Fruit fly (Drosophila melanogaster) whole organism, embryonic: ENCODE data around the gene Ac13E.

Source experiments
- ATbp ChIP-seq: fragments of 200-800 bp; sonication (Bioruptor generic); optimal IDR thresholded peaks from 2 replicates; lab custom pipeline; 2017; ENCODE audit warnings: missing biosample characterization, mild to moderate bottlenecking, missing genetic modification characterization, missing genetic modification reagents
- Atf3 ChIP-seq: fragments of 200-800 bp; sonication (Bioruptor generic); optimal IDR thresholded peaks from 3 replicates; lab custom pipeline; 2016; ENCODE audit warnings: missing biosample characterization, missing genetic modification characterization
- BEAF-32 ChIP-seq: fragments of 200-800 bp; sonication (Bioruptor generic); optimal IDR thresholded peaks from 3 replicates; lab custom pipeline; 2017; ENCODE audit warnings: missing biosample characterization, missing genetic modification characterization, mild to moderate bottlenecking, moderate library complexity, missing genetic modification reagents
- CG10366 ChIP-seq: fragments of 200-800 bp; sonication (Bioruptor generic); IDR thresholded peaks from 2 replicates; pipeline ENCODE4 v1.3.6; 2022; ENCODE audit warnings: missing biosample characterization, missing genetic modification characterization
- CG11723 ChIP-seq: fragments of 200-800 bp; sonication (Bioruptor generic); optimal IDR thresholded peaks from 2 replicates; lab custom pipeline; 2017; ENCODE audit warnings: missing biosample characterization, mild to moderate bottlenecking, missing genetic modification characterization
- CG13296 ChIP-seq: fragments of 200-800 bp; sonication (Bioruptor generic); optimal IDR thresholded peaks from 3 replicates; lab custom pipeline; 2018; ENCODE audit warnings: missing biosample characterization, mild to moderate bottlenecking, missing genetic modification characterization
- CG13624 ChIP-seq: fragments of 200-800 bp; sonication (Bioruptor generic); optimal IDR thresholded peaks from 2 replicates; lab custom pipeline; 2016; ENCODE audit warnings: missing biosample characterization, missing genetic modification characterization
- CG13775 ChIP-seq: fragments of 200-800 bp; sonication (Bioruptor generic); optimal IDR thresholded peaks from 3 replicates; lab custom pipeline; 2017; ENCODE audit warnings: missing biosample characterization, mild to moderate bottlenecking, missing genetic modification characterization
- CG17359 ChIP-seq: fragments of 200-800 bp; sonication (Bioruptor generic); optimal IDR thresholded peaks from 3 replicates; lab custom pipeline; 2018; ENCODE audit warnings: missing biosample characterization, mild to moderate bottlenecking, missing genetic modification characterization, moderate library complexity
- CG18262 ChIP-seq: fragments of 200-800 bp; optimal IDR thresholded peaks from 3 replicates; lab custom pipeline; 2019; ENCODE audit warnings: missing biosample characterization, mild to moderate bottlenecking, missing genetic modification characterization, moderate library complexity
- CG18619 ChIP-seq: fragments of 200-800 bp; sonication (Bioruptor generic); optimal IDR thresholded peaks from 3 replicates; lab custom pipeline; 2017; ENCODE audit warnings: missing biosample characterization, mild to moderate bottlenecking, missing genetic modification characterization
- CG31388 ChIP-seq: fragments of 200-800 bp; sonication (Bioruptor generic); optimal IDR thresholded peaks from 2 replicates; lab custom pipeline; 2016; ENCODE audit warnings: missing biosample characterization, missing genetic modification characterization
- CG34376 ChIP-seq: fragments of 200-800 bp; sonication (Bioruptor generic); optimal IDR thresholded peaks from 2 replicates; lab custom pipeline; 2018; ENCODE audit warnings: missing biosample characterization, mild to moderate bottlenecking, missing genetic modification characterization
- CG4730 ChIP-seq: fragments of 200-800 bp; sonication (Bioruptor generic); IDR thresholded peaks from 2 replicates; pipeline ENCODE4 v1.3.6; 2022; ENCODE audit warnings: missing biosample characterization, missing genetic modification characterization
- CG7963 ChIP-seq: fragments of 200-800 bp; sonication (Bioruptor generic); IDR thresholded peaks from 3 replicates; pipeline ENCODE4 v1.3.6; 2022; ENCODE audit warnings: missing biosample characterization, missing genetic modification characterization; ENCODE audit not compliant: partially characterized antibody
- CG9932 ChIP-seq: fragments of 200-800 bp; sonication (Bioruptor generic); IDR thresholded peaks from 2 replicates; pipeline ENCODE4 v1.3.6; 2022; ENCODE audit warnings: missing biosample characterization, missing genetic modification characterization
- CkIIα-i1 ChIP-seq: fragments of 200-800 bp; sonication (Bioruptor generic); IDR thresholded peaks from 2 replicates; pipeline ENCODE4 v1.3.6; 2022; ENCODE audit warnings: missing biosample characterization, missing genetic modification characterization
- CoRest ChIP-seq: fragments of 200-800 bp; sonication (Bioruptor generic); optimal IDR thresholded peaks from 3 replicates; lab custom pipeline; 2018; ENCODE audit warnings: missing biosample characterization, mild to moderate bottlenecking, missing genetic modification characterization, moderate library complexity
- Doc3 ChIP-seq: fragments of 200-800 bp; sonication (Bioruptor generic); IDR thresholded peaks from 3 replicates; pipeline ENCODE4 v1.3.6; 2022; ENCODE audit warnings: missing biosample characterization, missing genetic modification characterization; ENCODE audit not compliant: partially characterized antibody
- Fer1 ChIP-seq: fragments of 200-800 bp; sonication (Bioruptor generic); optimal IDR thresholded peaks from 2 replicates; lab custom pipeline; 2017; ENCODE audit warnings: missing biosample characterization, mild to moderate bottlenecking, missing genetic modification characterization
- H2.0 ChIP-seq: fragments of 200-800 bp; sonication (Bioruptor generic); IDR thresholded peaks from 2 replicates; pipeline ENCODE4 v1.3.6; 2022; ENCODE audit warnings: missing biosample characterization, missing genetic modification characterization
- Hr3 ChIP-seq: fragments of 200-800 bp; sonication (Bioruptor generic); optimal IDR thresholded peaks from 3 replicates; lab custom pipeline; 2016; ENCODE audit warnings: missing biosample characterization, missing genetic modification characterization
- Hr78 ChIP-seq, 2 experiments: fragments of 200-800 bp in 1 of 2; fragments of >200 bp in 1 of 2; sonication (Bioruptor generic) in 1 of 2; optimal IDR thresholded peaks; 2 replicates each; lab custom pipeline; 2017 to 2019; ENCODE audit warnings: missing biosample characterization in 2 of 2, missing genetic modification characterization in 2 of 2, mild to moderate bottlenecking in 1 of 2, moderate library complexity in 1 of 2
- Med ChIP-seq: fragments of 200-800 bp; sonication (Bioruptor generic); peaks from one replicate; lab custom pipeline; 2016; ENCODE audit warnings: missing biosample characterization, missing genetic modification characterization, mild to moderate bottlenecking, inconsistent platforms, moderate library complexity
- Xbp1 ChIP-seq: fragments of 200-800 bp; sonication (Bioruptor generic); optimal IDR thresholded peaks from 3 replicates; lab custom pipeline; 2016; ENCODE audit warnings: missing biosample characterization, mild to moderate bottlenecking, missing genetic modification characterization
- ato ChIP-seq: fragments of 200-800 bp; sonication (Bioruptor generic); IDR thresholded peaks from 2 replicates; pipeline ENCODE4 v1.3.6; 2022; ENCODE audit warnings: missing biosample characterization, missing genetic modification characterization; ENCODE audit not compliant: partially characterized antibody
- cato ChIP-seq: fragments of 200-800 bp; sonication (Bioruptor generic); optimal IDR thresholded peaks from 2 replicates; lab custom pipeline; 2016; ENCODE audit warnings: missing biosample characterization, missing genetic modification characterization, borderline replicate concordance
- chif ChIP-seq, 2 experiments: fragments of 200-800 bp; sonication (Bioruptor generic); optimal IDR thresholded peaks; 3 replicates each; lab custom pipeline; 2016; ENCODE audit warnings: missing biosample characterization in 2 of 2, missing genetic modification characterization in 2 of 2
- chn ChIP-seq: fragments of 200-800 bp; sonication (Bioruptor generic); optimal IDR thresholded peaks from 2 replicates; lab custom pipeline; 2016; ENCODE audit warnings: missing biosample characterization, missing genetic modification characterization
- dpn ChIP-seq, 2 experiments: fragments of 200-800 bp; sonication (Bioruptor generic); optimal IDR thresholded peaks; 3 replicates each; lab custom pipeline; 2016; ENCODE audit warnings: missing biosample characterization in 2 of 2, missing genetic modification characterization in 2 of 2
- dysf ChIP-seq: fragments of 200-800 bp; sonication (Bioruptor generic); IDR thresholded peaks from 3 replicates; pipeline ENCODE4 v1.3.6; 2022; ENCODE audit warnings: missing biosample characterization, missing genetic modification characterization
- ems ChIP-seq: fragments of 200-800 bp; sonication (Bioruptor generic); optimal IDR thresholded peaks from 3 replicates; lab custom pipeline; 2016; ENCODE audit warnings: missing biosample characterization, missing genetic modification characterization
- eyg ChIP-seq: fragments of 200-800 bp; sonication (Bioruptor generic); optimal IDR thresholded peaks from 3 replicates; lab custom pipeline; 2016; ENCODE audit warnings: missing biosample characterization, missing genetic modification characterization
- fd64A ChIP-seq: fragments of 200-800 bp; sonication (Bioruptor generic); optimal IDR thresholded peaks from 3 replicates; lab custom pipeline; 2018; ENCODE audit warnings: missing biosample characterization, mild to moderate bottlenecking, missing genetic modification characterization
- fd96Cb ChIP-seq: fragments of 200-800 bp; sonication (Bioruptor generic); optimal IDR thresholded peaks from 2 replicates; lab custom pipeline; 2018; ENCODE audit warnings: missing biosample characterization, mild to moderate bottlenecking, missing genetic modification characterization, moderate library complexity
- gfzf ChIP-seq: fragments of 200-800 bp; sonication (Bioruptor generic); optimal IDR thresholded peaks from 2 replicates; lab custom pipeline; 2016; ENCODE audit warnings: missing biosample characterization, mild to moderate bottlenecking, missing genetic modification characterization, moderate library complexity
- hb ChIP-seq: fragments of 200-800 bp; sonication (Bioruptor generic); IDR thresholded peaks from 3 replicates; pipeline ENCODE4 v1.3.6; 2022; ENCODE audit warnings: missing biosample characterization, missing genetic modification characterization; ENCODE audit not compliant: partially characterized antibody
- inv ChIP-seq: fragments of 200-800 bp; sonication (Bioruptor generic); IDR thresholded peaks from 2 replicates; pipeline ENCODE4 v1.3.6; 2022; ENCODE audit warnings: missing biosample characterization, missing genetic modification characterization; ENCODE audit not compliant: partially characterized antibody
- jumu ChIP-seq: fragments of 200-800 bp; sonication (Bioruptor generic); optimal IDR thresholded peaks from 3 replicates; lab custom pipeline; 2016; ENCODE audit warnings: missing biosample characterization, missing genetic modification characterization
- kah ChIP-seq: fragments of 200-800 bp; sonication (Bioruptor generic); optimal IDR thresholded peaks from 2 replicates; lab custom pipeline; 2018; ENCODE audit warnings: missing biosample characterization, mild to moderate bottlenecking, missing genetic modification characterization
- lilli ChIP-seq: fragments of 200-800 bp; sonication (Bioruptor generic); optimal IDR thresholded peaks from 3 replicates; lab custom pipeline; 2016; ENCODE audit warnings: missing biosample characterization, missing genetic modification characterization
- oc ChIP-seq: fragments of 200-800 bp; sonication (Bioruptor generic); optimal IDR thresholded peaks from 2 replicates; lab custom pipeline; 2018; ENCODE audit warnings: missing biosample characterization, mild to moderate bottlenecking, missing genetic modification characterization, moderate library complexity
- pan ChIP-seq, 4 experiments: fragments of >200 bp in 3 of 4; fragments of 200-800 bp in 1 of 4; sonication (Bioruptor generic) in 1 of 4; optimal IDR thresholded peaks in 3 of 4; IDR thresholded peaks in 1 of 4; 2 replicates each; pipeline versions ENCODE4 v1.3.6 to Lab custom; 2017 to 2022; ENCODE audit warnings: missing biosample characterization in 2 of 4, missing genetic modification characterization in 2 of 4, mixed read lengths in 1 of 4
- schlank ChIP-seq: fragments of 200-800 bp; sonication (Bioruptor generic); optimal IDR thresholded peaks from 2 replicates; lab custom pipeline; 2018; ENCODE audit warnings: missing biosample characterization, mild to moderate bottlenecking, missing genetic modification characterization
- scrt ChIP-seq: fragments of 200-800 bp; sonication (Bioruptor generic); optimal IDR thresholded peaks from 2 replicates; lab custom pipeline; 2018; ENCODE audit warnings: missing biosample characterization, mild to moderate bottlenecking, missing genetic modification characterization, moderate library complexity
- tio ChIP-seq: fragments of 200-800 bp; sonication (Bioruptor generic); optimal IDR thresholded peaks from 2 replicates; lab custom pipeline; 2017; ENCODE audit warnings: missing biosample characterization, missing genetic modification characterization, inconsistent platforms
- zf30C ChIP-seq: fragments of 200-800 bp; sonication (Bioruptor generic); optimal IDR thresholded peaks from 3 replicates; lab custom pipeline; 2018; ENCODE audit warnings: missing biosample characterization, mild to moderate bottlenecking, missing genetic modification characterization
- zfh1 ChIP-seq: fragments of 200-800 bp; sonication (Bioruptor generic); IDR thresholded peaks from 3 replicates; pipeline ENCODE4 v1.3.6; 2022; ENCODE audit warnings: missing biosample characterization, missing genetic modification characterization

Ac13E gene

dm6 chrX:15599697-15600096 lies 45.6 kb upstream of the Ac13E start (continued):
- no peak for TF ChIP-seq CG31388 (GFP tag; lab: Kevin White, UChicago)
- no peak for TF ChIP-seq CG11723
- TF ChIP-seq CG7963 (GFP tag; lab: Robert Waterston, UW): no peak
- peak; percentile 59 for TF ChIP-seq CG9932 (GFP tag; lab: Robert Waterston, UW)
- peak; percentile 55 for TF ChIP-seq CG4730 (GFP tag; lab: Robert Waterston, UW)
- no peak for TF ChIP-seq Doc3 (GFP tag; lab: Robert Waterston, UW)
- TF ChIP-seq Xbp1 (GFP tag; lab: Kevin White, UChicago): peak; percentile 68
- no peak for TF ChIP-seq ato (GFP tag; lab: Robert Waterston, UW)
- TF ChIP-seq Hr78 (GFP tag; optimal IDR thresholded peaks at IDR 0.05; lab: Kevin White, UChicago): peak in 1 of 2 experiments; percentile 4
- TF ChIP-seq CG10366 (GFP tag; lab: Robert Waterston, UW): peak; percentile 55
- no peak for TF ChIP-seq hb (GFP tag; lab: Robert Waterston, UW)
- TF ChIP-seq tio: peak; percentile 2
- TF ChIP-seq CG18619 (GFP tag; lab: Kevin White, UChicago): no peak
- TF ChIP-seq CG17359 (tag; lab: Kevin White, UChicago): peak; percentile 72
- TF ChIP-seq fd64A (GFP tag; lab: Kevin White, UChicago): no peak
- no peak for TF ChIP-seq pan (optimal IDR thresholded peaks at IDR 0.05; lab: Kevin White, UChicago)
- peak in 1 of 2 experiments; percentile 82 for TF ChIP-seq pan (GFP tag; optimal IDR thresholded peaks at IDR 0.05 in 1 of 2, IDR thresholded peaks at IDR 0.05 in 1 of 2)
- peak; percentile 25 for TF ChIP-seq ems (GFP tag; lab: Kevin White, UChicago)
- TF ChIP-seq ATbp (GFP tag; lab: Kevin White, UChicago): peak; percentile 53
- peak; percentile 79 for TF ChIP-seq dysf (GFP tag; lab: Robert Waterston, UW)
- no peak for TF ChIP-seq CG13775
- peak; percentile 65 for TF ChIP-seq zfh1
- peak; percentile 30 for TF ChIP-seq schlank
- TF ChIP-seq scrt (GFP tag; lab: Kevin White, UChicago): peak; percentile 37
- TF ChIP-seq CkIIα-i1 (GFP tag; lab: Robert Waterston, UW): no peak
- peak; percentile 38 for TF ChIP-seq CG18262
- TF ChIP-seq oc (tag; lab: Kevin White, UChicago): peak; percentile 5

- TF ChIP-seq kah (GFP tag; lab: Kevin White, UChicago) (no peak), H2.0 (GFP tag; lab: Robert Waterston, UW) (no peak), Fer1 (GFP tag; lab: Kevin White, UChicago) (no peak), gfzf (GFP tag; lab: Kevin White, UChicago) (no peak), cato (GFP tag; lab: Kevin White, UChicago) (no peak), CoRest (tag; lab: Kevin White, UChicago) (peak; percentile 29), chif (GFP tag; optimal IDR thresholded peaks at IDR 0.05; lab: Kevin White, UChicago) (peak in 1 of 2 experiments; percentile 41), Med (GFP tag; lab: Kevin White, UChicago) (peak; percentile 75), dpn (GFP tag; optimal IDR thresholded peaks at IDR 0.05; lab: Kevin White, UChicago) (peak in 1 of 2 experiments; percentile 28), CG13624 (GFP tag; lab: Kevin White, UChicago) (no peak), inv (GFP tag; lab: Robert Waterston, UW) (0 out of 2 replicates have a peak, but pooled peaks have one; percentile 30), BEAF-32 (GFP tag; lab: Kevin White, UChicago) (no peak), CG34376 (GFP tag; lab: Kevin White, UChicago) (no peak), zf30C (no peak), Atf3 (no peak), lilli (GFP tag; lab: Kevin White, UChicago) (peak; percentile 16), CG4730 (GFP tag; lab: Robert Waterston, UW) (0 out of 2 replicates have a peak, but pooled peaks have one; percentile 24), jumu (GFP tag; lab: Kevin White, UChicago) (no peak), chn (GFP tag; lab: Kevin White, UChicago) (no peak), eyg (GFP tag; lab: Kevin White, UChicago) (no peak), CG13296 (no peak), Hr3 (GFP tag; lab: Kevin White, UChicago) (no peak), fd96Cb (tag; lab: Kevin White, UChicago) (no peak)
Measured at dm6 chrX:15594230-15594857, 40.3 kb upstream of the Ac13E start.
